Worm (Caenorhabditis elegans) whole organism, young adult: Measurements from ENCODE around the gene Y60A3A.23.

Experiments used
- B0019.2 ChIP-seq: fragments of 200-800 bp; sonication (Bioruptor generic); conservative IDR thresholded peaks from 2 replicates; pipeline ENCODE4 v1.3.6; 2022; ENCODE audit warnings: missing genetic modification reagents, missing genetic modification characterization, missing compliant biosample characterization
- D2030.7 ChIP-seq: fragments of 200-800 bp; sonication (Bioruptor generic); IDR thresholded peaks from 2 replicates; pipeline ENCODE4 v1.3.6; 2022; ENCODE audit warnings: missing genetic modification reagents, missing genetic modification characterization, missing compliant biosample characterization
- F10E7.11 ChIP-seq: sonication (generic microtip); optimal IDR thresholded peaks from 2 replicates; lab custom pipeline; 2017; ENCODE audit warnings: mild to moderate bottlenecking, missing genetic modification characterization, moderate library complexity, missing compliant biosample characterization
- F23B12.7 ChIP-seq: sonication (generic microtip); optimal IDR thresholded peaks from 2 replicates; lab custom pipeline; 2017; ENCODE audit warnings: missing genetic modification characterization, mild to moderate bottlenecking, missing compliant biosample characterization, antibody characterized with exemption, moderate library complexity; ENCODE audit not compliant: insufficient read depth
- F37B4.10 ChIP-seq: fragments of 200-800 bp; sonication (Bioruptor generic); IDR thresholded peaks from 2 replicates; pipeline ENCODE4 v1.3.6; 2022; ENCODE audit warnings: missing genetic modification characterization, missing compliant biosample characterization
- Y53F4B.3 ChIP-seq: fragments of 200-800 bp; sonication (Bioruptor generic); IDR thresholded peaks from 2 replicates; pipeline ENCODE4 v1.3.6; 2022; ENCODE audit warnings: missing genetic modification reagents, missing genetic modification characterization, missing compliant biosample characterization
- Y95B8A.8 ChIP-seq: fragments of 200-800 bp; sonication (Bioruptor generic); IDR thresholded peaks from 2 replicates; pipeline ENCODE4 v1.3.6; 2022; ENCODE audit warnings: missing genetic modification reagents, missing genetic modification characterization, missing compliant biosample characterization
- ZK185.1 ChIP-seq: sonication (generic microtip); optimal IDR thresholded peaks from 2 replicates; lab custom pipeline; 2016; ENCODE audit warnings: mild to moderate bottlenecking, missing genetic modification characterization, missing compliant biosample characterization; ENCODE audit not compliant: poor library complexity, severe bottlenecking
- bed-1 ChIP-seq: fragments of 200-800 bp; sonication (Bioruptor generic); IDR thresholded peaks from 2 replicates; pipeline ENCODE4 v1.3.6; 2022; ENCODE audit warnings: missing genetic modification reagents, missing genetic modification characterization, missing compliant biosample characterization
- cebp-1 ChIP-seq, 2 experiments: fragments of 200-800 bp in 1 of 2; sonication (Bioruptor generic) in 1 of 2; sonication (generic microtip) in 1 of 2; IDR thresholded peaks in 1 of 2; optimal IDR thresholded peaks in 1 of 2; 2 replicates each; pipeline versions ENCODE4 v1.3.6 to Lab custom; 2017 to 2022; ENCODE audit warnings: missing compliant biosample characterization in 2 of 2, missing genetic modification characterization in 2 of 2, mild to moderate bottlenecking in 1 of 2, missing genetic modification reagents in 1 of 2, moderate library complexity in 1 of 2
- ceh-58 ChIP-seq: fragments of 200-800 bp; sonication (Bioruptor generic); IDR thresholded peaks from 2 replicates; pipeline ENCODE4 v1.3.6; 2022; ENCODE audit warnings: missing genetic modification characterization, missing compliant biosample characterization
- ceh-79 ChIP-seq: sonication (generic microtip); optimal IDR thresholded peaks from 2 replicates; lab custom pipeline; 2017; ENCODE audit warnings: mild to moderate bottlenecking, missing genetic modification characterization, missing compliant biosample characterization
- dox-1 ChIP-seq: fragments of 200-800 bp; sonication (Bioruptor generic); IDR thresholded peaks from 2 replicates; pipeline ENCODE4 v1.3.6; 2022; ENCODE audit warnings: missing genetic modification reagents, missing genetic modification characterization, missing compliant biosample characterization
- dpff-1 ChIP-seq: sonication (generic microtip); optimal IDR thresholded peaks from 2 replicates; lab custom pipeline; 2017; ENCODE audit warnings: mild to moderate bottlenecking, missing genetic modification characterization, missing compliant biosample characterization
- egrh-3 ChIP-seq: fragments of 200-800 bp; sonication (Bioruptor generic); IDR thresholded peaks from 2 replicates; pipeline ENCODE4 v1.3.6; 2022; ENCODE audit warnings: missing genetic modification reagents, missing genetic modification characterization, missing compliant biosample characterization
- ets-4 ChIP-seq: fragments of 200-800 bp; sonication (Bioruptor generic); optimal IDR thresholded peaks from 2 replicates; lab custom pipeline; 2018; ENCODE audit warnings: mild to moderate bottlenecking, missing genetic modification characterization, missing compliant biosample characterization
- him-1 ChIP-seq: sonication (generic microtip); optimal IDR thresholded peaks from 2 replicates; lab custom pipeline; 2016; ENCODE audit warnings: missing genotype, missing genetic modification reagents, missing genetic modification characterization, missing compliant biosample characterization
- hmg-1.2 ChIP-seq: fragments of 200-800 bp; sonication (Bioruptor generic); IDR thresholded peaks from 2 replicates; pipeline ENCODE4 v1.3.6; 2022; ENCODE audit warnings: missing genetic modification reagents, missing genetic modification characterization, missing compliant biosample characterization
- mcd-1 ChIP-seq: fragments of 200-800 bp; sonication (Bioruptor generic); IDR thresholded peaks from 2 replicates; pipeline ENCODE4 v1.3.6; 2022; ENCODE audit warnings: missing genetic modification reagents, missing genetic modification characterization, missing compliant biosample characterization
- mel-28 ChIP-seq: sonication (generic microtip); optimal IDR thresholded peaks from 2 replicates; lab custom pipeline; 2016; ENCODE audit warnings: borderline replicate concordance, mild to moderate bottlenecking, missing genetic modification characterization, missing compliant biosample characterization
- mes-4 ChIP-seq: sonication (generic microtip); optimal IDR thresholded peaks from 2 replicates; lab custom pipeline; 2016; ENCODE audit warnings: missing genotype, missing genetic modification characterization, missing compliant biosample characterization
- nhr-80 ChIP-seq: sonication (generic microtip); optimal IDR thresholded peaks from 2 replicates; lab custom pipeline; 2016; ENCODE audit warnings: missing genetic modification characterization, missing compliant biosample characterization
- rcor-1 ChIP-seq: fragments of 200-800 bp; sonication (Bioruptor generic); IDR thresholded peaks from 2 replicates; pipeline ENCODE4 v1.3.6; 2022; ENCODE audit warnings: missing genetic modification reagents, missing genetic modification characterization, missing compliant biosample characterization
- sea-2 ChIP-seq: fragments of 200-800 bp; sonication (Bioruptor generic); IDR thresholded peaks from 2 replicates; pipeline ENCODE4 v1.3.6; 2022; ENCODE audit warnings: missing genetic modification characterization, missing compliant biosample characterization
- snpc-1.1 ChIP-seq: sonication (generic microtip); optimal IDR thresholded peaks from 2 replicates; lab custom pipeline; 2017; ENCODE audit warnings: missing genetic modification characterization, mild to moderate bottlenecking, missing compliant biosample characterization, antibody characterized with exemption, moderate library complexity, missing genotype, missing genetic modification reagents; ENCODE audit not compliant: insufficient read depth
- snpc-4 ChIP-seq, 5 experiments: fragments of 150-350 bp in 1 of 5; sonication (generic microtip) in 4 of 5; optimal IDR thresholded peaks; 2 replicates each; lab custom pipeline; 2014 to 2018; ENCODE audit warnings: missing genetic modification characterization in 5 of 5, missing biosample characterization in 3 of 5, antibody characterized with exemption in 2 of 5, mild to moderate bottlenecking in 2 of 5, missing compliant biosample characterization in 2 of 5, missing genotype in 2 of 5, moderate library complexity in 2 of 5, missing genetic modification reagents in 1 of 5
- zim-3 ChIP-seq: sonication (generic microtip); optimal IDR thresholded peaks from 2 replicates; lab custom pipeline; 2017; ENCODE audit warnings: mild to moderate bottlenecking, missing genetic modification characterization, moderate library complexity, missing compliant biosample characterization
- ztf-25 ChIP-seq: fragments of 200-800 bp; sonication (Bioruptor generic); IDR thresholded peaks from 2 replicates; pipeline ENCODE4 v1.3.6; 2022; ENCODE audit warnings: missing genetic modification reagents, missing genetic modification characterization, missing compliant biosample characterization
- ztf-26 ChIP-seq: sonication (generic microtip); optimal IDR thresholded peaks from 2 replicates; lab custom pipeline; 2017; ENCODE audit warnings: missing genetic modification characterization, missing compliant biosample characterization
- ztf-3 ChIP-seq: fragments of 200-800 bp; sonication (Bioruptor generic); optimal IDR thresholded peaks from 2 replicates; lab custom pipeline; 2018; ENCODE audit warnings: mild to moderate bottlenecking, missing genetic modification characterization, missing compliant biosample characterization

Gene Y60A3A.23

ce11 chrV:19986213-19986612, 21.4 kb upstream of the Y60A3A.23 start, which contains the start of gene clec-260 (continued):
- no peak for TF ChIP-seq Y53F4B.3 (GFP tag; lab: Robert Waterston, UW)
- no peak for TF ChIP-seq nhr-80 (tag; lab: Kevin White, UChicago)

- TF ChIP-seq snpc-4 (GFP tag; optimal IDR thresholded peaks at IDR 0.05; lab: Kevin White, UChicago), result no peak
- peak in 2 of 4 experiments; percentile 69 to 75 for TF ChIP-seq snpc-4 (tag; optimal IDR thresholded peaks at IDR 0.05; lab: Kevin White, UChicago)
- no peak for TF ChIP-seq mel-28
- peak; percentile 58 for TF ChIP-seq snpc-1.1
- 0 out of 2 replicates have a peak, but pooled peaks have one; percentile 52 for TF ChIP-seq bed-1 (GFP tag; lab: Robert Waterston, UW)
- no peak for TF ChIP-seq F10E7.11 (tag; lab: Kevin White, UChicago)
- no peak for TF ChIP-seq Y95B8A.8
- no peak for TF ChIP-seq him-1 (tag; lab: Kevin White, UChicago)
Observed at ce11 chrV:19986788-19987187, 20.8 kb upstream of the Y60A3A.23 start.

DNA sequence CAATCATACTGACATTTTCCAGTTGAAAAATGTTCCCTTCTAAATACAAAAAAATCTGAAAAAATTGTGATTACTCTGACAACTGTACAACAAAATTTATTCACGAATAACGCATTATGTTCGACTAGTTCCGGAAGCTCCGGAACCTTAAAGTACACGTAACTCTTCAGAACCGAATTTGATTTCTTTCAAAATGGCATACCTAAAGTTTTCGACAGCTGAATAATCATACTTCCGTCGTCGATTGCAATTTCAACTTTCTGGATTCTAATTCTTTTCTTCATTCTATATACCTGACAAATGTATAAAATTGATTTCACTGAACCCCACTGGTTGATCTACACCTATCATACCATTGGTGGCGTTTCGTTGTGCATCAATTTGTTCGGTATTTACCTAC, 19.9 kb upstream of the Y60A3A.23 start, which contains the start of gene sri-67:
sri-67 (plus strand) TSS at position 301 of the 400 bp plus-strand sequence.
- TF ChIP-seq ztf-3 (GFP tag; lab: Kevin White, UChicago) (no peak), ceh-79 (tag; lab: Kevin White, UChicago) (no peak), zim-3 (no peak)

DNA sequence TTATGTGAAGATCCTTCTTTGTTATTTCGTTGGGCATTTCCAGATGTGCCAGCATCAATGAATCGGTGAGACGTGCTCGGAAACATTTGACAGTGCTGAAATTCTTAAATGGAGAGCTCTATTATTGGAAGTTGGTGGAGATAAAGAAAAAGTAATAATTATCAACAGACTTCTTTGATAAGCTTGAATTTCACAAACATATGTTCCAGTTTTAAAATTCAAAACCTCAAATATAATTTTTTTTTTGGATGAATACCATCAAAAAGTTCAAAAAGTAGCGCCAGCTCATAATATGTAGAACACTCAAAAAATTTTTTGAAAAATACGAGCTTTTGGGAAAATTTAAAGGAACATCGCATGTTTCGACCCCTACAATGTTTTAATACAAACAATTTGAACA, 13.5 kb upstream of the Y60A3A.23 start, which contains the start of gene Y60A3A.25:
Y60A3A.25 (minus strand) TSS at position 101 of the 400 bp plus-strand sequence.
- TF ChIP-seq ztf-26, result no peak
- TF ChIP-seq rcor-1, result no peak
- TF ChIP-seq ZK185.1 (tag; lab: Kevin White, UChicago), result no peak
- no peak for TF ChIP-seq hmg-1.2 (GFP tag; lab: Robert Waterston, UW)
- no peak for TF ChIP-seq snpc-1.1
- TF ChIP-seq mes-4 (tag; lab: Kevin White, UChicago), result no peak
- no peak for TF ChIP-seq sea-2 (GFP tag; lab: Robert Waterston, UW)
- TF ChIP-seq bed-1 (GFP tag; lab: Robert Waterston, UW), result no peak
- TF ChIP-seq egrh-3, result no peak
- TF ChIP-seq mcd-1 (GFP tag; lab: Robert Waterston, UW), result no peak
- no peak for TF ChIP-seq ztf-25 (GFP tag; lab: Robert Waterston, UW)
- no peak for TF ChIP-seq cebp-1 (GFP tag; IDR thresholded peaks at IDR 0.05; lab: Robert Waterston, UW)
- no peak for TF ChIP-seq cebp-1 (tag; optimal IDR thresholded peaks at IDR 0.05; lab: Kevin White, UChicago)
- TF ChIP-seq dox-1 (GFP tag; lab: Robert Waterston, UW), result no peak
- no peak for TF ChIP-seq mel-28
- no peak for TF ChIP-seq ets-4 (GFP tag; lab: Kevin White, UChicago)
- TF ChIP-seq dpff-1 (tag; lab: Kevin White, UChicago), result no peak
- no peak for TF ChIP-seq F23B12.7
- no peak for TF ChIP-seq F37B4.10 (GFP tag; lab: Robert Waterston, UW)
- no peak for TF ChIP-seq B0019.2 (GFP tag; lab: Robert Waterston, UW)
- TF ChIP-seq ceh-58 (GFP tag; lab: Robert Waterston, UW), result no peak

DNA sequence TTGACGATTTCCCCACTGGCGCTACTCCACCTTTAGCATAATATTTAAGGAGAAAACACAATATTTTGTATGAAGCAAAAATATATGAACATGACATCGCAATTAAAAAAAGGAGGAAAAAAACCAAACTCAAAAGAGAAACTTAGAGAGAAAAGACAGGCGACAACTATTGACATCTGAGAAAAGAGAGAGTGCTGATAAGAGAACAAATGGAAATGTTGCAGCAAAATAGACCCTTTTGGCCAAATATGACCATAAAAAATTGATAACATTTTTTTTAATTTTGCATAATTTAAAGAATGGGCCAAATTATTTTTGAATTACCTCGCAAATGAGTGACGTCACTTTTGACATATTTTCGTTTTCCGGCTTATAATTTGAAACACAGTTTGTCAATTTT, 12.9 kb upstream of the Y60A3A.23 start:
- TF ChIP-seq nhr-80 (tag; lab: Kevin White, UChicago) (peak; percentile 51), D2030.7 (no peak)
